Worm (Caenorhabditis elegans) whole organism, L1 larva: Measurements from ENCODE around the gene F40F9.10.

Source experiments
- C04F5.9 ChIP-seq: sonication (generic microtip); optimal IDR thresholded peaks from 2 replicates; lab custom pipeline; 2016; ENCODE audit warnings: missing genetic modification characterization, missing compliant biosample characterization
- C34B4.2 ChIP-seq: sonication (generic microtip); optimal IDR thresholded peaks from 2 replicates; lab custom pipeline; 2017; ENCODE audit warnings: mild to moderate bottlenecking, missing genetic modification characterization, missing compliant biosample characterization
- Y116A8C.19 ChIP-seq: sonication (generic microtip); optimal IDR thresholded peaks from 2 replicates; lab custom pipeline; 2016; ENCODE audit warnings: missing compliant biosample characterization, missing genetic modification characterization, borderline replicate concordance
- aha-1 ChIP-seq: fragments of 150-350 bp; optimal IDR thresholded peaks from 2 replicates; lab custom pipeline; 2014; ENCODE audit warnings: missing biosample characterization, missing genetic modification characterization
- alr-1 ChIP-seq: fragments of 200-800 bp; sonication (Bioruptor generic); optimal IDR thresholded peaks from 2 replicates; lab custom pipeline; 2018; ENCODE audit warnings: borderline replicate concordance, mild to moderate bottlenecking, missing genetic modification characterization, missing compliant biosample characterization
- aly-2 ChIP-seq: fragments of 150-350 bp; optimal IDR thresholded peaks from 2 replicates; lab custom pipeline; 2014; ENCODE audit warnings: missing biosample characterization, missing genetic modification characterization
- ama-1 ChIP-seq: fragments of 150-350 bp; optimal IDR thresholded peaks from 2 replicates; lab custom pipeline; 2014
- blmp-1 ChIP-seq: fragments of 150-350 bp; optimal IDR thresholded peaks from 2 replicates; lab custom pipeline; 2014; ENCODE audit warnings: missing biosample characterization, missing genetic modification characterization
- ceh-82 ChIP-seq, 3 experiments: fragments of 150-350 bp in 1 of 3; sonication (generic microtip) in 2 of 3; optimal IDR thresholded peaks; 2 replicates each; lab custom pipeline; 2014 to 2017; ENCODE audit warnings: missing biosample characterization in 3 of 3, missing genetic modification characterization in 3 of 3
- efl-1 ChIP-seq, 4 experiments: fragments of 150-350 bp; optimal IDR thresholded peaks in 3 of 4; peaks in 1 of 4; 1 replicate in 1 of 4; 2 replicates in 3 of 4; lab custom pipeline; 2014; ENCODE audit warnings: missing biosample characterization in 2 of 4, missing genetic modification characterization in 2 of 4, missing genetic modification reagents in 2 of 4
- egl-27 ChIP-seq, 2 experiments: fragments of 150-350 bp in 1 of 2; sonication (generic microtip); optimal IDR thresholded peaks; 3 replicates each; lab custom pipeline; 2017 to 2018; ENCODE audit warnings: missing biosample characterization in 2 of 2, missing genetic modification characterization in 2 of 2, missing genetic modification reagents in 2 of 2
- elt-2 ChIP-seq: sonication (generic microtip); optimal IDR thresholded peaks from 2 replicates; lab custom pipeline; 2016; ENCODE audit warnings: missing genetic modification characterization, mild to moderate bottlenecking, inconsistent platforms, missing compliant biosample characterization, missing genetic modification reagents
- ets-5 ChIP-seq: fragments of 200-800 bp; sonication (Bioruptor generic); IDR thresholded peaks from 2 replicates; pipeline ENCODE4 v1.3.6; 2022; ENCODE audit warnings: missing genetic modification characterization, missing compliant biosample characterization
- fkh-4 ChIP-seq: sonication (generic microtip); optimal IDR thresholded peaks from 2 replicates; lab custom pipeline; 2016; ENCODE audit warnings: missing compliant biosample characterization, missing genetic modification characterization, borderline replicate concordance
- hlh-17 ChIP-seq: fragments of 200-800 bp; sonication (Bioruptor generic); optimal IDR thresholded peaks from 2 replicates; lab custom pipeline; 2018; ENCODE audit warnings: missing genetic modification characterization, mild to moderate bottlenecking, missing compliant biosample characterization, moderate library complexity, borderline replicate concordance
- hlh-4 ChIP-seq: sonication (generic microtip); optimal IDR thresholded peaks from 2 replicates; lab custom pipeline; 2016; ENCODE audit warnings: mild to moderate bottlenecking, missing genetic modification characterization, missing compliant biosample characterization
- isw-1 ChIP-seq: fragments of 200-800 bp; sonication (Bioruptor generic); IDR thresholded peaks from 2 replicates; pipeline ENCODE4 v1.3.6; 2022; ENCODE audit warnings: missing genetic modification characterization, missing compliant biosample characterization
- jun-1 ChIP-seq: fragments of 150-350 bp; optimal IDR thresholded peaks from 2 replicates; lab custom pipeline; 2014; ENCODE audit warnings: missing biosample characterization, missing genetic modification reagents, missing genetic modification characterization
- lin-13 ChIP-seq: fragments of 150-350 bp; optimal IDR thresholded peaks from 2 replicates; lab custom pipeline; 2014; ENCODE audit warnings: missing biosample characterization, missing genetic modification reagents, missing genetic modification characterization
- lin-14 ChIP-seq: fragments of 200-800 bp; sonication (Bioruptor generic); optimal IDR thresholded peaks from 2 replicates; lab custom pipeline; 2018; ENCODE audit warnings: mild to moderate bottlenecking, missing genetic modification characterization, moderate library complexity, missing compliant biosample characterization
- lin-15B ChIP-seq: fragments of 150-350 bp; sonication (generic microtip); optimal IDR thresholded peaks from 3 replicates; lab custom pipeline; 2014; ENCODE audit warnings: missing biosample characterization, missing genetic modification characterization
- lin-35 ChIP-seq, 2 experiments: fragments of 150-350 bp; optimal IDR thresholded peaks; 2 replicates each; lab custom pipeline; 2014; ENCODE audit warnings: missing biosample characterization in 2 of 2, missing genetic modification characterization in 2 of 2, missing genetic modification reagents in 2 of 2
- lin-39 ChIP-seq: fragments of 150-350 bp; optimal IDR thresholded peaks from 2 replicates; lab custom pipeline; 2014; ENCODE audit warnings: missing biosample characterization, missing genetic modification reagents, missing genetic modification characterization
- mab-9 ChIP-seq: fragments of 200-800 bp; sonication (Bioruptor generic); IDR thresholded peaks from 2 replicates; pipeline ENCODE4 v1.3.6; 2022; ENCODE audit warnings: missing genetic modification reagents, missing genetic modification characterization, missing compliant biosample characterization
- mdl-1 ChIP-seq, 2 experiments: fragments of 150-350 bp; optimal IDR thresholded peaks; 2 replicates each; lab custom pipeline; 2014 to 2017; ENCODE audit warnings: missing biosample characterization in 2 of 2, missing genetic modification characterization in 2 of 2, inconsistent platforms in 1 of 2
- mef-2 ChIP-seq: fragments of 150-350 bp; optimal IDR thresholded peaks from 2 replicates; lab custom pipeline; 2014; ENCODE audit warnings: missing biosample characterization, missing genetic modification characterization
- mep-1 ChIP-seq: fragments of 150-350 bp; optimal IDR thresholded peaks from 2 replicates; lab custom pipeline; 2014; ENCODE audit warnings: missing biosample characterization, missing genetic modification characterization
- nhr-12 ChIP-seq: sonication (generic microtip); optimal IDR thresholded peaks from 2 replicates; lab custom pipeline; 2017; ENCODE audit warnings: missing biosample characterization, missing genetic modification characterization
- nhr-19 ChIP-seq: fragments of 200-800 bp; sonication (Bioruptor generic); conservative IDR thresholded peaks from 2 replicates; pipeline ENCODE4 v1.3.6; 2022; ENCODE audit warnings: missing genetic modification characterization, missing compliant biosample characterization
- nhr-237 ChIP-seq: fragments of 150-350 bp; optimal IDR thresholded peaks from 2 replicates; lab custom pipeline; 2014; ENCODE audit warnings: missing biosample characterization, missing genetic modification characterization
- nhr-28 ChIP-seq: fragments of 150-350 bp; optimal IDR thresholded peaks from 2 replicates; lab custom pipeline; 2014; ENCODE audit warnings: missing biosample characterization, missing genetic modification characterization
- nhr-47 ChIP-seq: sonication (generic microtip); optimal IDR thresholded peaks from 2 replicates; lab custom pipeline; 2016; ENCODE audit warnings: mild to moderate bottlenecking, missing genetic modification characterization, moderate library complexity, missing compliant biosample characterization
- nhr-76 ChIP-seq: sonication (generic microtip); optimal IDR thresholded peaks from 2 replicates; lab custom pipeline; 2017; ENCODE audit warnings: missing biosample characterization, missing genetic modification characterization
- nhr-77 ChIP-seq: fragments of 150-350 bp; optimal IDR thresholded peaks from 2 replicates; lab custom pipeline; 2014; ENCODE audit warnings: missing biosample characterization, missing genetic modification characterization
- nhr-85 ChIP-seq: sonication (generic microtip); peaks from one replicate; lab custom pipeline; 2016; ENCODE audit warnings: missing genetic modification characterization, inconsistent platforms, missing compliant biosample characterization
- nhr-90 ChIP-seq: sonication (generic microtip); optimal IDR thresholded peaks from 2 replicates; lab custom pipeline; 2016; ENCODE audit warnings: mild to moderate bottlenecking, missing genetic modification characterization, missing compliant biosample characterization; ENCODE audit not compliant: poor library complexity
- pag-3 ChIP-seq: sonication (generic microtip); optimal IDR thresholded peaks from 2 replicates; lab custom pipeline; 2017; ENCODE audit warnings: missing genetic modification characterization, mild to moderate bottlenecking, missing compliant biosample characterization, antibody characterized with exemption, borderline replicate concordance; ENCODE audit not compliant: insufficient read depth
- skn-1 ChIP-seq: fragments of 150-350 bp; optimal IDR thresholded peaks from 2 replicates; lab custom pipeline; 2014; ENCODE audit warnings: missing biosample characterization, missing genetic modification characterization
- sox-4 ChIP-seq: sonication (generic microtip); optimal IDR thresholded peaks from 2 replicates; lab custom pipeline; 2016; ENCODE audit warnings: missing genetic modification characterization, missing compliant biosample characterization
- sup-37 ChIP-seq: fragments of 200-800 bp; sonication (Bioruptor generic); optimal IDR thresholded peaks from 2 replicates; lab custom pipeline; 2018; ENCODE audit warnings: mild to moderate bottlenecking, missing genetic modification characterization, missing compliant biosample characterization
- swsn-7 ChIP-seq: sonication (generic microtip); optimal IDR thresholded peaks from 2 replicates; lab custom pipeline; 2016; ENCODE audit warnings: missing genetic modification characterization, missing compliant biosample characterization
- tbx-2 ChIP-seq: sonication (generic microtip); optimal IDR thresholded peaks from 2 replicates; lab custom pipeline; 2016; ENCODE audit warnings: missing genetic modification characterization, missing compliant biosample characterization
- tlp-1 ChIP-seq: fragments of 150-350 bp; optimal IDR thresholded peaks from 2 replicates; lab custom pipeline; 2014; ENCODE audit warnings: missing biosample characterization, missing genetic modification characterization
- unc-130 ChIP-seq: fragments of 150-350 bp; optimal IDR thresholded peaks from 2 replicates; lab custom pipeline; 2017; ENCODE audit warnings: missing biosample characterization, missing genetic modification characterization, inconsistent platforms
- unc-62 ChIP-seq: fragments of 150-350 bp; optimal IDR thresholded peaks from 2 replicates; lab custom pipeline; 2014; ENCODE audit warnings: missing biosample characterization, missing genetic modification reagents, missing genetic modification characterization
- unc-98 ChIP-seq: fragments of 200-800 bp; sonication (Bioruptor generic); IDR thresholded peaks from 2 replicates; pipeline ENCODE4 v1.3.6; 2022; ENCODE audit warnings: missing genetic modification characterization, missing compliant biosample characterization
- xbp-1 ChIP-seq: sonication (generic microtip); optimal IDR thresholded peaks from 2 replicates; lab custom pipeline; 2016; ENCODE audit warnings: missing genetic modification characterization, missing compliant biosample characterization
- zag-1 ChIP-seq: fragments of 150-350 bp; optimal IDR thresholded peaks from 2 replicates; lab custom pipeline; 2014; ENCODE audit warnings: missing biosample characterization, missing genetic modification characterization
- ztf-4 ChIP-seq: fragments of 150-350 bp; optimal IDR thresholded peaks from 2 replicates; lab custom pipeline; 2014; ENCODE audit warnings: missing biosample characterization, missing genetic modification characterization

The F40F9.10 gene

DNA sequence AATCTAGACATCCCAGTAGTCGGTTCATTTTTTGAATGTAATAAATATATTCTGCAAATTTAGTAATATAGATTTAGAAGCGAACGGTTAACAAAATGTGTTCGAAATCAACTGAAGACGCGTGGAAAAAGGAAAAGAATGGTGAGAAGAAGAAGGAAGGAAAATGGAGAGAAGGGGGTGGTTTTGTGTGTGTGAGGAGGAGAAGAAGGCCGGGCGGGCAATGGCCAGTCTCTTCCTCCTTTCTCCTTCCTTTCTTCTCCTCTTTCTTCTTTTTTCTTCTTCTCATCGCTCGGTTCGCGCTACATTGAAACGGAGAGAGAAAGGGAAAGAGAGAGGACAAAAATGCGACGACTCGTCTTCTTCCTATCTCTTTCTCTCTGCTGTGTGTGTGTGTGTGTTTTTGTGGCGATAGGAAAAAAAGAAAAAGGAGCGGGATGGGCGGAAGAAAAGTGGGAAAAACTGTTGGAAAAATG lies 21.3 kb downstream of the F40F9.10 start, which contains the start of gene ztf-9 (continued):
- TF ChIP-seq unc-130 (tag; lab: Kevin White, UChicago): no peak
- TF ChIP-seq nhr-85 (tag; lab: Kevin White, UChicago): no peak
- TF ChIP-seq mef-2 (tag; lab: Kevin White, UChicago): no peak
- peak; percentile 30 for TF ChIP-seq efl-1 (optimal IDR thresholded peaks at IDR 0.05; lab: Kevin White, UChicago)
- TF ChIP-seq efl-1 (GFP tag; optimal IDR thresholded peaks at IDR 0.05 in 1 of 2; lab: Kevin White, UChicago): peak in 1 of 2 experiments; percentile 83
- no peak for TF ChIP-seq sox-4 (tag; lab: Kevin White, UChicago)
- TF ChIP-seq mdl-1 (tag; optimal IDR thresholded peaks at IDR 0.05; lab: Kevin White, UChicago): no peak
- no peak for TF ChIP-seq zag-1 (tag; lab: Kevin White, UChicago)

ce11 chrV:9690728-9691127 lies 22.7 kb downstream of the F40F9.10 start:
- TF ChIP-seq ama-1 (lab: Kevin White, UChicago): no peak
- peak in 1 of 3 experiments; percentile 59 for TF ChIP-seq ceh-82 (tag; optimal IDR thresholded peaks at IDR 0.05; lab: Kevin White, UChicago)
- peak; percentile 99 for TF ChIP-seq blmp-1 (tag; lab: Kevin White, UChicago)
- TF ChIP-seq alr-1 (tag; lab: Kevin White, UChicago): no peak
- TF ChIP-seq isw-1 (GFP tag; lab: Robert Waterston, UW): no peak
- TF ChIP-seq lin-35 (GFP tag; optimal IDR thresholded peaks at IDR 0.05; lab: Kevin White, UChicago): peak; percentile 42 to 59
- TF ChIP-seq pag-3 (tag; lab: Kevin White, UChicago): no peak
- TF ChIP-seq lin-15B (tag; lab: Kevin White, UChicago): peak; percentile 5
- TF ChIP-seq swsn-7 (tag; lab: Kevin White, UChicago): peak; percentile 42
- peak; percentile 39 for TF ChIP-seq xbp-1 (tag; lab: Kevin White, UChicago)
- no peak for TF ChIP-seq lin-14 (GFP tag; lab: Kevin White, UChicago)
- no peak for TF ChIP-seq nhr-47 (tag; lab: Kevin White, UChicago)
- TF ChIP-seq nhr-77 (tag; lab: Kevin White, UChicago): no peak
- TF ChIP-seq unc-98 (GFP tag; lab: Robert Waterston, UW): no peak
- TF ChIP-seq ets-5 (GFP tag; lab: Robert Waterston, UW): no peak
- no peak for TF ChIP-seq aly-2
- peak; percentile 3 for TF ChIP-seq nhr-90 (tag; lab: Kevin White, UChicago)
- TF ChIP-seq lin-13 (GFP tag; lab: Kevin White, UChicago): no peak
- TF ChIP-seq mep-1 (tag; lab: Kevin White, UChicago): peak; percentile 64
- TF ChIP-seq unc-62: no peak
- no peak for TF ChIP-seq sup-37 (GFP tag; lab: Kevin White, UChicago)
- no peak for TF ChIP-seq nhr-28
- no peak for TF ChIP-seq hlh-4
- TF ChIP-seq fkh-4 (tag; lab: Kevin White, UChicago): no peak
- peak; percentile 21; the same call in 1 of the 2 replicates for TF ChIP-seq nhr-19 (GFP tag; lab: Robert Waterston, UW)
- no peak for TF ChIP-seq nhr-76
- no peak for TF ChIP-seq sox-4 (tag; lab: Kevin White, UChicago)
- TF ChIP-seq C34B4.2: no peak
- TF ChIP-seq hlh-17: no peak
- TF ChIP-seq aha-1 (tag; lab: Kevin White, UChicago): no peak
- peak in 1 of 2 experiments; percentile 40 for TF ChIP-seq mdl-1 (tag; optimal IDR thresholded peaks at IDR 0.05; lab: Kevin White, UChicago)
- peak; percentile 4 for TF ChIP-seq lin-39 (tag; lab: Kevin White, UChicago)
- TF ChIP-seq jun-1 (tag; lab: Kevin White, UChicago): no peak
- TF ChIP-seq tbx-2: no peak
- TF ChIP-seq C04F5.9 (tag; lab: Kevin White, UChicago): no peak
- no peak for TF ChIP-seq elt-2 (tag; lab: Kevin White, UChicago)
- no peak for TF ChIP-seq Y116A8C.19 (tag; lab: Kevin White, UChicago)
- TF ChIP-seq unc-130 (tag; lab: Kevin White, UChicago): peak; percentile 37
- no peak for TF ChIP-seq mab-9 (GFP tag; lab: Robert Waterston, UW)
- no peak for TF ChIP-seq ztf-4 (tag; lab: Kevin White, UChicago)
- no peak for TF ChIP-seq egl-27 (tag; optimal IDR thresholded peaks at IDR 0.05; lab: Kevin White, UChicago)
- TF ChIP-seq efl-1 (optimal IDR thresholded peaks at IDR 0.05; lab: Kevin White, UChicago): peak; percentile 33 to 55
- TF ChIP-seq efl-1 (GFP tag; optimal IDR thresholded peaks at IDR 0.05 in 1 of 2; lab: Kevin White, UChicago): peak; percentile 50 to 94
- TF ChIP-seq zag-1 (tag; lab: Kevin White, UChicago): no peak
- peak; percentile 72 for TF ChIP-seq skn-1 (tag; lab: Kevin White, UChicago)
- no peak for TF ChIP-seq tlp-1 (tag; lab: Kevin White, UChicago)
- no peak for TF ChIP-seq nhr-12 (tag; lab: Kevin White, UChicago)
- no peak for TF ChIP-seq nhr-237 (tag; lab: Kevin White, UChicago)
